Fruit fly (Drosophila melanogaster) S2 (cell line): Measurements from ENCODE around the gene CG2310.

Source experiments
- CG8478 ChIP-seq: fragments of >200 bp; optimal IDR thresholded peaks from 2 replicates; lab custom pipeline; 2018
- CTCF ChIP-seq, 2 experiments: fragments of >200 bp; optimal IDR thresholded peaks; 2 replicates each; lab custom pipeline; 2018

The CG2310 gene

dm6 chr3R:29508551-29509266 lies 15.4 kb upstream of the CG2310 start:
- no peak for TF ChIP-seq CTCF (optimal IDR thresholded peaks at IDR 0.05; lab: Kevin White, UChicago)
- TF ChIP-seq CG8478: no peak

dm6 chr3R:29506581-29506980 lies 13.3 kb upstream of the CG2310 start:
- TF ChIP-seq CG8478 (no peak), CTCF (optimal IDR thresholded peaks at IDR 0.05; lab: Kevin White, UChicago) (no peak)

DNA sequence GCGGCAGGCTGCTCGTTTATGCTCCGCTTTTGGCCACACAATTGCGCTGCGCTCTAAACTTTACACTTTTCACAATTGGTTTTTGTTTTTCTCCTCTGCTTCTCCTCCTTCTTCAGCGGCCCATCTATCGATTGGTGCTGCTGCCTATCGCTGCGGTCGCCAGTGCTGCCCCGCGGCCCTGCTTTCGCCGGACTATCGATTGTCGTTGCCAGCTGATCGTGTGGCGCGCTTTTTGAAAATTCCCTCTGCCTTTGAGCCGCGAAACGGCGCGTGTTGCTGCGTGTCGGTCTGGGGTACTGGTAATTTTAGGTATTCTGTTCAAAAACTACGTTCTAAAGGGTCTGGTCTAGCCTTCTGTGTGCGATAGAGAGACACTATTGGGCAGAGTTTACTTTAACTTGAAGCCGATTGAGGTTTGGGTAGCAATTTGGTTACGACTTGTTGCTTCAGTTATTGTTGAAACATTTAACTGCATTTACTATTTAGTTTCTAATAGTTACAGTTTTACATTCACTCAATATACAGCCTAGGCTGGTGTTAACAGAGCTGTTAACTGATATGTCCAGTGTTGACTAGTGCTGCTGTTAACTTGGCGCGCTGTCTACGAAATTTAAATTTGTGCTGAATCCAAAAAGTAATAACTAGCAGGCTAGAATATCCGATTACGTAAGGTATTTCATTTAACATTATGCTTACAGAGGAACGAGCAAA lies 10.2 kb upstream of the CG2310 start, which contains the start of gene Trc8:
Gene Trc8 (minus strand): TSS at position 392 of the 711 bp plus-strand sequence.
- TF ChIP-seq CG8478 (no peak), CTCF (optimal IDR thresholded peaks at IDR 0.05; lab: Kevin White, UChicago) (peak in 1 of 2 experiments; percentile 24)

- TF ChIP-seq CTCF (optimal IDR thresholded peaks at IDR 0.05; lab: Kevin White, UChicago) (no peak), CG8478 (no peak)
Measured at dm6 chr3R:29502978-29503377, 9.7 kb upstream of the CG2310 start.

DNA sequence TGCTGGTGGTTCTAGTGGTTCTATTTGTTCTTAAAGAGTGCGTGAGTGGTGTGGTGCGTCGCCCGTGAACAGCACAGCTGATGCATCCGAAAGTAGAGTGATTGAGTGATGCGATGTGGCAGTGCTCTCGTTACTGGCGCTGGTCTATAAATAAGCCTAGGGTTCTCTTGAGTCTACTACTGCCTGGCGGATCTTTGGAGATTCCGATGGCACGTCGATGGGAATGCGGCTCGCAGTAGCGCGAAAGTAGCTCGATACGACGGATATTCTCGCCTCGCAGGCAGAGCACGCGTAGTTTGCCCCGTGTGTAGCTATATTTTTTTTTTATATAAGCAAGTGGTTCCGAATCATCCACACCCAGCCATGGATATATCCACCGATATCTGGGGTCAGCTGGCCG lies 3.0 kb upstream of the CG2310 start:
- no peak for TF ChIP-seq CTCF (optimal IDR thresholded peaks at IDR 0.05; lab: Kevin White, UChicago)
- TF ChIP-seq CG8478: no peak

DNA sequence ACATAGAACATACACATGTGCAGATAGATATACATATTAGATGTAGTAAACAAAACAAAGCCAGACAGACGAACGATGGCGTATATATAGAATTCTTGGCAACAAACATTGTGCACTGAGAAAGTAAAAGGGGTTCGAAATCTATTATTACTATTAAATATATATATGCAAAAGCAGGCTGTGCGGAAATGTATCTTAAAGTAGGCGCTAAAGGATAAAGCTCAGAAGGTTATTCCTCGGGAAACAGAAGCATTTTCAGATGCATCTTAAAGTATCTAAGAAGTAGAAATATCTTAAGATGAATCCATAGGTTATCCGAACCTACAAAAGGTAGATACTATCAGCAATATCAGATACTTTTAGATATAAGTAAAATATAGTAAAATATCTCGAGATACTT lies 2.5 kb upstream of the CG2310 start:
- TF ChIP-seq CG8478 (no peak), CTCF (optimal IDR thresholded peaks at IDR 0.05; lab: Kevin White, UChicago) (no peak)

dm6 chr3R:29494482-29494881 lies 1.2 kb upstream of the CG2310 start, which contains the start of gene FipoQ:
Gene FipoQ (plus strand): TSS chr3R:29494782.
- TF ChIP-seq CTCF (optimal IDR thresholded peaks at IDR 0.05; lab: Kevin White, UChicago) (no peak), CG8478 (no peak)

- no peak for TF ChIP-seq CTCF (optimal IDR thresholded peaks at IDR 0.05; lab: Kevin White, UChicago)
Measured at dm6 chr3R:29490912-29491311, 2.4 kb downstream of the CG2310 start, which contains the start of gene Spase12. Gene Spase12 (minus strand): TSS chr3R:29491150.

- TF ChIP-seq CTCF (optimal IDR thresholded peaks at IDR 0.05; lab: Kevin White, UChicago) (peak; percentile 22 to 50), CG8478 (no peak)
Measured at dm6 chr3R:29489209-29489608, 4.1 kb downstream of the CG2310 start, which contains the start of the genes CG2321 and CG2006. Gene CG2321 (minus strand): TSS chr3R:29489265. Gene CG2006 (plus strand): TSS chr3R:29489468.

dm6 chr3R:29479922-29480321 lies 13.4 kb downstream of the CG2310 start:
- TF ChIP-seq CTCF (optimal IDR thresholded peaks at IDR 0.05; lab: Kevin White, UChicago) (no peak), CG8478 (no peak)

DNA sequence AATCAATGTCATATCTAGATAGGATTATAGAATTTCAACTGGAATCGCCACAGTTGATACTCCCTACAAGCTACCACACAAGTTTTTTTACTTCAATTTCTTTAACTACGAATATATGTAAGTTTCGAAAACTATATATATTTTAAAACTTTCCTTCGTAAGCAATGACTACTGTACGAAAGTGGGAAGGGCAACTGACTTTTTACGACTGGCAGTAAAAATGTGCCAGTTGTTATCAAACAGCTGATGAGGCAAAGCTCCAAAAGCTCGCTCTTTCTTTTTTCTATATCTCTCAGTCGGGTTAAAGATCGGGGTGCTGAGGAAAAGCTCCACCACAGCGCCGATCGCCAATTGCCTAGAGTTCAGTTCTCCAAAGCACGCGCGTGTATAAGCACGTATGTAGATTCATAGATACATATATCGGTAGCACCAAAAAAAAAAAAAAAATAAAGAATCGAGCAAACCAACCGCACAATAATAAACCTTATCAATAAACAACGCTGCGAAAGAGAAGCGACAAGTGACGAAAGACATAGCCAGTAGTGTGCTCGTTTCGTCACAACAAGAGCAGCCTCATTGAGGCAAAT lies 14.3 kb downstream of the CG2310 start:
- TF ChIP-seq CG8478: no peak
- no peak for TF ChIP-seq CTCF (optimal IDR thresholded peaks at IDR 0.05; lab: Kevin White, UChicago)

- TF ChIP-seq CTCF (optimal IDR thresholded peaks at IDR 0.05; lab: Kevin White, UChicago) (no peak), CG8478 (no peak)
Measured at dm6 chr3R:29470122-29470521, 23.2 kb downstream of the CG2310 start.

DNA sequence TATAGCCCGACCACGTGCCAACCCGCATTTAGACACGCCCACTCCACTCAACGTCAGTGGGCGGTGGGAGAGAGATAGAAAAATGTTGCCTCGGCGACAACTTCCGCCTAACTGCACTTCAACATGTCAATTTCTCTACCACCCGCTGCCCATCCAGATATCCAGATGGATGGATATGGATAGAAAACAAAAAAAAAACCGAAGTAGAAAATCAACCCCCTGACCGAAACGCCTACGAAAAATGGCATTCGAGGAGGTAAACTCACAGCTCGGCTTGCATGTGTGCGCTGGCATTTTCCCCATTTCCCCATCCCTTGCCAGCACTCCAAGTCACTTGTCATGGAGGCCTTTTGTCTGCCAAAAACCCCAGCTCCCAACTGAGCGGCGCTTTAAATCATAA lies 26.6 kb downstream of the CG2310 start:
- TF ChIP-seq CG8478 (no peak), CTCF (optimal IDR thresholded peaks at IDR 0.05; lab: Kevin White, UChicago) (no peak)

- TF ChIP-seq CTCF (optimal IDR thresholded peaks at IDR 0.05; lab: Kevin White, UChicago) (no peak), CG8478 (no peak)
Measured at dm6 chr3R:29461846-29462245, 31.5 kb downstream of the CG2310 start.

dm6 chr3R:29461069-29461468 lies 32.2 kb downstream of the CG2310 start:
- TF ChIP-seq CG8478 (no peak), CTCF (optimal IDR thresholded peaks at IDR 0.05; lab: Kevin White, UChicago) (no peak)
